Fruit fly (Drosophila melanogaster) ovary, adult (tissue): Measurements from ENCODE around the gene solo.

ENCODE experiments used
- CG17801 ChIP-seq: fragments of 200-800 bp; optimal IDR thresholded peaks from 2 replicates; lab custom pipeline; 2019; ENCODE audit warnings: missing biosample characterization, mild to moderate bottlenecking, missing genetic modification characterization, moderate library complexity; ENCODE audit not compliant: partially characterized antibody

solo gene

DNA sequence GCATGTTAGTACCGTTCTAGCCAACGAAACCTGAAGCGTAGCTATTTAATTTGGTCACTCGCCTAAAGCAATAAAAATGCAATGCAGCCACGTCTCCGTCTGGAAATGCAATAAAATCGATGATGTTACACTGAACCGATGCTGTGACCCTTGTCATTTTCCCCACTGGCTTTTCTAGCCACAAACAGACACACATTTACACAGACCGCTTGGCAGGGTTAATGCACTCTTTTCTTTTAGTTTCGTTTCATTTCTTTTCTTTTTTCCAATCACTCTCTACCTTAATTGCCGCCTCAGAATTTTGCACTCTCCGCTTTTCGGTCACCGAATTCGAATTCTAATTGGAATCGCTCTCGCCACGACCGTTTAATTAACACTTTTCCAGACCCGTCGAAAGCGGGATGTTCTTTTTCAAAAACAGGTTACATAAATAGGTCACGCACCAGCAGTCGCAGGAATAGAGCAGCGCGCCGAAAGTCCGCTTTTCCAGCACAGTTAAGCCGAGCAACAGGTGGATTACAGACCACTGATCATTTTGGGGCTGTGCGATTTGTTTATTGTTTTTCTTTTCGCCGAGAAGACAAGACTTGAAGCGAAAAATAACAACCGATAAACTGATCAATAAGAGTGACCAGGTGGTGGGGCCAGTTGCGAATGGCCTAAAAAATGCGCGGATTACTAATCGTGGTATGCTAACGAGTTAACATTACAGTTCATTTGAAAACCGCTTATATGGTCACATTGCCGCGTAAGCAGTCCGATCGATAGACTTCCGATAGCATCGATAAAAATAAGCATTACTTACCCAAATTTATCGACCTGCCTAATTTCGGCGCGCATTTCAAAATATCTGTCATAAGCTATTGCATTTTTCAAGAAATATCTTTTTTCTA is 4.0 kb upstream of the solo start, which contains the start of gene ck:
Gene ck (minus strand): TSS at position 638 of the 893 bp plus-strand sequence.
- no peak for TF ChIP-seq CG17801

DNA sequence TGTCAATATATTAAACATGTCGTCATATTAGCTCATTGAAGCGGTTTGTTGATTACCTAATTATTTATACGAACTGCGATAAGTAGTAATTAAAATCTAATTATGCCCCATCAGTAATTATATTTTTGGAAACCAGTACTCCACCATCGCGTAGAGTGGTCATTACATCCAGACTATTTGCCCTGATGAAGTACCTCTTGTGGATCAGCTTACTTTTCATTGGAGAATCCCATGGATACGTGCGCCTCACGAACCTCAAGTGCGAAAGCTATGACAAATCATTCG is 3.4 kb upstream of the solo start, which contains the start of gene CG33679:
Gene CG33679 (plus strand): TSS at position 186 of the 285 bp plus-strand sequence.
- TF ChIP-seq CG17801, result no peak

DNA sequence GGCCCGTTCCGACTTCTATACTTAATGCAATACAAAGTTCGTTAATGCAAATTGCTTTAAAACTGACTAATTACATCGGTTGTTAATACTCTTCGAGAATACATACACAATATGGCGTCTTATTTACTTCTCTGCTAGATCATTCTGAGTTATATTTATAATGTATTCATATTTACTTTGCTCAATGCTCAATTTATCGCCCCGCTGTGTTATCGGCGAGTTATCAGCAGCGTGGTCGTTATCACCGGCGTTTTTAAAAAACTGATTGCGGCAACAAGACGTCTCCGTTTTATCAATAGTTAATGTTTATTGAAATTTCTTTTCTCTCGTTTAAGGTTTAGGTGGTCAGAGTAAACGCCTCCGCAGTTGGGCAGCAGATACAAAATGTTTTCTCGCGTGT is 2.5 kb upstream of the solo start:
- no peak for TF ChIP-seq CG17801

DNA sequence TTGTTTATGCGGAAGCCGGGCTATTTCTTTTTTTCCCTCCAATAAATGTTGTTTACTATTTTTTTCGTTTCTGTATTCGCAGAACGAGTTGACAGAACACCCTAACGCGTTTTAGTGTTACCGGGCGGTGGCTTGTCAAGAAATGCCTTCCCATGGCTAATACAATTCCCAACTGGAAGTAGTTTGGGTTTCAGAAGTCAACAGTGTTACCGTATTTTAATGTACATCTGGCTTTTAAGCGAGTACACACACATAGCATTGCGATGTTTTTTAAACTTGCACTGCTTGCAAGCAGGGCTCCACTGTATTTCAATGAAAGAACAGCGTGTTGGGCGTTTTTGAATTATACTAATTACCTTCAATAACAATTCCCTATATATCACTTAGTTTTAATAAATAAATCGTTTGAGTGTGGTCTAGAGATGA is 863 bp upstream of the solo start, which contains the start of gene TfIIS:
Gene TfIIS (minus strand): TSS at position 178 of the 426 bp plus-strand sequence.
- no peak for TF ChIP-seq CG17801

DNA sequence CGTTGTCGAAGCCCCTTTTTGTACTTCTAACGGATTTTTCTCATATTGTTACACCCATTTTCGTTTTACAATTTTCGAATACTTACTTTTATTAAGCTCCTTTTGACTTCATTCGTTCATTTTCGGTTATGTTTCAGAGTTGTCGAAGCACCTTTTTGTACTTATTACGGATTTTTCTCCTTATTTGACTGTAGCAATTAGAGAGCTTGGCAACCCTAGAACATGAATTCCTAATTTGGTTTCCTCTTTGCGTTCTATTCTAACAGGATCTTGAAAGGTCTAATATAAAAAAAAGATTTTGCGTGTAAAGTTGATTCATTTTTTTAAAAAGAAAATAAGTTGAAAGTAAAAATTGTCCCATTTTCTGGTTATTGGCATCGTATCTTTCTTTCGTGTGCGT is 639 bp downstream of the solo start:
- TF ChIP-seq CG17801, result no peak

DNA sequence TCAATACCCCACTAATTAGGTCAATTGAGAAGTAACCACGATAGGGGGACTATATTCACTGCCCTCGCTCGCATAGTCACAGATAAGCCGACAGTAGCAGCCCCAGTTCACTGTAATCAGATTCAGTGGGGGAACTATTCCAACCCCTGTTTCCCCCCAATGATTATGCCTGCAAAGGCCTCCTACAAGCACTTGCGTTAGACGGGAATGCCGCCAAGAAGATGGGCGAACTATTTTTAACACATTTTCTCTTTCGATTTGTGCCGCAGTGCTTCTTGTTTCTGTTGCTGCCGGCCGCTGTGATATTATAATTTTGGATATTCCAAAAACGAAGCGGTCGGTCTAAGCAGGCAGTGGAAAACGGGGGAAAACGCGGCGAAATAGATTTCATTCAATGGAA is 4.2 kb downstream of the solo start:
- no peak for TF ChIP-seq CG17801

DNA sequence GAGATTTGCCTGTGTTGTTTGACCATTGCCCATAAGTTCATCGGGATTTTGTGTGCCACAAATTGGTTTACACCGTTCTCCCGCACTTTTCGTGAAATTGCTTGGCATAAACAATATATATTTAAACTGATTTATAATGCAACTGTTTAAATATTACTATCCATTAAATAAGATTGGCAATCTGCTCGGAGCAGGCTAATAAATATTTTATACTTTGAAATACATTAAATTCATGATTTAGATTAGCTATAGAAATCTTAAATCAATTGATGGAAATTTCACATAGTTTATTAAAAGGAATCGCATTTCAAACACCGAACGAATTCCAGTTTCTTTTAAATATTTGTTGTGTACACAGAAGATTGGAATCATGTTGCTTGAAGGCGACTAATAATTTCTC is 4.7 kb downstream of the solo start:
- TF ChIP-seq CG17801, result no peak

DNA sequence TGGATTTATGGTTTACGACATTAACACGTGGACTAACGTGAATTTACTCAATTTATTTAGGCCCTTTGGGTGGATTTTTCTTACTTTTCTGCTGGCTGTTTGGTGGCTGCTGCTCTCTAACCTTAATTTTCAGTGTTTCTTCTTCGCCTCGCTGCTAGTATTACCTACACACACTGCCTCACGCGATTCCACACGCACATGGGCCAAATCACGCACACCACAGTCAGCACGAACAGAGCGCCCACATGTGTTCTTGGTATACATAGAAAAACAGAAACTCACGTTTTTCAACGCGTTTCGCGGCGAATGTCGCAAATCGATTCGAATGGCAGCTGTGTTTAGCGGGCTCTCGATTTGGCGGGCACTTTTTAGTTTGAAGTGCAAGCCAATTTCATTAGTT is 6.4 kb downstream of the solo start:
- TF ChIP-seq CG17801, result peak; percentile 67

DNA sequence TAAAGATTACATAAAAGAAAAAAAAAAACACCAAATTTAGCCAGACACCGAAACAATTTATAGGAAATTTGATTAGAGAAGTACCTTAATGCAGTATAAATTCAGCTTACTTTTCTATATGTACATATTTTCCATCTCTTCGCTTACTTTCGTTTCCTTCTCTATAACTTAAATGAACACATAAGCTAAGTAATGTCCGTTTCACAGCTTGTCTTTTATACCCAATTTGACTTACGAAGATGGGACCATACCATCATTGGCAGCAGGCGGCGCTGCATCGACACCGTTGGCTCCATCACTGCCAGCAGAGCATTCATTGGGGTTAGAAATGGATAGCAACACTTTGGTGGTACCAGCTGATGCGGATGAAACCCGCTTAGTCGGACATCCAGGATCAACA is 8.8 kb downstream of the solo start, which contains the start of gene vig:
Gene vig (minus strand): TSS at position 101 of the 400 bp plus-strand sequence.
- TF ChIP-seq CG17801, result no peak

DNA sequence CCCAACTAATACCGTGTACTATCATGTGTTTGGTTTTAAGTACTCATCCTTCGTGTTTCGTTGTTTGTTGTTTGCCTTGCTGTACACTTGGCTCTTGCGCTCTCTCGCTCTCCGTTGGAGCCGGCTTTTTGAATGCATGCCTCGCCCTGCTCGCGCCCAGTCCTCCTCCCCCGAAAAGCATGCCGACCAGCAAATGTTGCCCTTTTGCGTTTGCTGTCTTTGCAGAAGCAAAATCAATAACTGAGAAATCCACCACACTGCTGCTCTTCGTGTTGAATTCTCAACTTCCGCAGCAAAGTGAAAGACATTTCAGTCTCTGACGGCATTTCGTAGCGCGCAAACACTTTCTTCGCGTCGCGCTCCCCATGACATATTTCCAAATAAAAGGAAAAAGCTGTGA is 13.0 kb downstream of the solo start, which contains the start of gene wwk:
Gene wwk (plus strand): TSS at position 312 of the 400 bp plus-strand sequence.
- no peak for TF ChIP-seq CG17801

DNA sequence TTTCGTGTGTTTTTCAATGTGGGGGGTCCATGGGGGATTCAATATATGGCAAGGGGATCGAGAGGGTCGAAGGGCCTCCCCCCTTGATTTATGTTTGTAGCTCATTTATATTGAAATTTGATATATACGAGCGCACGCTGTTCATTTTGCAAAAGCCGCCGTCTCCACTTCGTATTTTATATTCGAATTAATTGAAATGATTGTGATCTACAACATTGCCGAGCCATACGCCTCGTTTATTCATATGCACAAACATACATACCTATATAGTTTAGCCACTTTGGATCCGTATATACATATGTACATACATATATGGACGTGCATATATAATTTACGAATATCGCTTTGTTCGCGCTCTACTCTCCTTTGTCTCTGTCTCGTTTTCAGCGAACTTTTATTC is 44.6 kb downstream of the solo start:
- TF ChIP-seq CG17801, result no peak

DNA sequence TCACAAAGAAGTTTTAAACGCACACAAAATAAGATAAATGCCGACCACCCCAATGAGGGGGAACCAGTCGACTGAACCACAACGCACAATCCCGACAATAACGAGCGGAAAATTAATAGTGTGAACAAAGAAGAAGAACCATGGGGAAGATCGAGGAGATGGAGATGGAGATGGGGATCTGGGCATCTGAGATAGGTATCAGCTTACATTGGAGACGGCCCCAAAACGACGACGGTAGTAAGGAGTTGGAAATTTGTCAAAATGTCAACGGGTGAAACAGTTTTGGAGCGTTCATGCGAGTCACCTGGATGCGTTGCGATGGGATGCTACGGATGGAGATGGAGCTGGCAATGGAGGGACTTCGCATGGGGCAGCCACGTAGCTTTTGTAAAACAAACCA is 45.8 kb downstream of the solo start:
- no peak for TF ChIP-seq CG17801

DNA sequence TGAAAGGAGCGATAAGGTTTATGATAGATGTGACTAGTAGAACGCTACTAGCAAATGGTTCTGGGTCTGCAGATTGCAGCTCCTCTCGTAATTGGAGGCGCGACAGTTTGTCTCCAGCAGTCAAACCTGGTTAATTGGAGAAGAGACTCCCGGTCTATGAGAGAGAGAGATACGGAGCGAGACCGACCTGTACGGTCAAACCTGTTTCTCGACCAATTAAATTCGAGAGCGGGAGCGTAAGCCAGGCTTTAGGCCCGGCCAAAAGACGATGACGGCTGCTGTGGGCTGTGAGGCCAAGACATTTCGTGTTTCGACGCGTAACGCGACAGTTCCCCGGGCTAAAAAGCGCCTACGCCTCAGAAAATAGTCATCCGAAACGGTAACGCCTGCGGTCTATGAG is 47.7 kb downstream of the solo start, which contains the start of gene CG15269:
Gene CG15269 (plus strand): TSS at position 261 of the 400 bp plus-strand sequence.
- TF ChIP-seq CG17801, result no peak

DNA sequence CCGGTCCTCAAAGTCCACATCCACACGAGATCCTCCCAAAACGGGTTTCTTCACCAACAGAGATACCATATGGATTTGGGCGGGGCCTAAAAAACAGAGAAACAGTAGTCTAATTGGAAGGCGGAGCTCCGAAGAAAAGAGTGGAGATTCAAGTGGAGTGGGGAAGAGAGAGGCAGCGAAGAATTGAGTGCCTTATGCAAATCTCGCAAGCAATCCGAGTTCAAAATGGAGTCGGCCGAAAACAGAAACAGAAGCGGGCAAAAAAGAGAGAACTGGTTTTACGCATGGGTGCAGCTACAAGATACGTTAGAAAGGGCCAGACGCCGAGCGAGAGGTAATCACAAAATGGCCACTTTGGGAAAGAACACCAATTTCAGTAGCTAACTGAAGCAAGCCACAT is 49.8 kb downstream of the solo start:
- TF ChIP-seq CG17801, result no peak

DNA sequence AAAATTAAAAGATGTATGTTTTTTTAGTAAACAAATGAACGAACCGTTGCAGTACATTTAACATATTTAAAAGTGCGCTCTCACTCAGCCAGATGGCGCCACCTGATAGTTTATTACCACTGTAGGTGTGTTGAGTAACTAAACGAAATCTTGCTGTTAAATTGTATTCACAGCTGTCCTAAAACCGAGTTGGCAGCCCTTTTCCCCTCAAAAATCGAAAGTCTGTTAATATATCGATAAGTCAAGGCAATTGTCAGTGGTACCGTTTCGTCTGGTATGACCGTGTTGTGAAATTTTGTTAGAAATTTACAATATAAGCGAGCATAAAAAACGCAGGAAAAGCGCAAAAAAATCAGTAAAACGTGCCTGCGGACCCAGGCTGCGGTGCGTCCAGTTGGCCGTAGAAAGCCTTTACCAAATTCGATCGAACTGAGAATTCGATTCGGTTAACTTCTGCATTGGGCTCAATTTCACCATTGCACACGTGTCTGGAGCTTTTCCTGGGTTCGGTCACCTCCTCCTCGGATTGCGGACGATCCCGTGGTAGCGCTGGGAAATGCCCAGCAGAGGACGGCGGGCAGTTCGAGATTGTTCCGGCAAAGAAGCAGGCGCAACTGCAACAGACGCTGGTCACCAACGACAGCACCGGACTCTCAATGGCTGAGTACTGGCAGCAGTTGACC is 51.9 kb downstream of the solo start, which contains the start of gene stc:
Gene stc (plus strand): TSS at position 247 of the 683 bp plus-strand sequence.
- peak; percentile 17 for TF ChIP-seq CG17801

DNA sequence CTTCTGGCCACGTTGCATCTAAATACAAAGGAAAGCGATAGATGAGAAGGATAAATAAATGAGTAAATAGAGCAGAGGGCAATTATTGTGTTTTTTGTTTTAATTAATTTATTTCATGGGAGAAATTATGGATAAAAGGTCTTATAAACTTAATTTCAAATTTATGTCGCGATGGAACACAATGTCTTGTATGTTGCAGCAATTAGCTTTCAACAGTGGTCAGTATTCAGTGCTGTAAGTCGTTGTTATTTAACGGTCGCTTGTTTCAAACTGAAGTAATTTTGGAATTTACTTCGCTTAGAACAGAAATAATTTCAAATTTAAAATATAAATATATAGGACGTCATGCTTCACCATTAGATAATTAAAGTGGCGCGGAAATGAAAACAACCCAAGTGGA is 56.5 kb downstream of the solo start:
- TF ChIP-seq CG17801, result no peak

DNA sequence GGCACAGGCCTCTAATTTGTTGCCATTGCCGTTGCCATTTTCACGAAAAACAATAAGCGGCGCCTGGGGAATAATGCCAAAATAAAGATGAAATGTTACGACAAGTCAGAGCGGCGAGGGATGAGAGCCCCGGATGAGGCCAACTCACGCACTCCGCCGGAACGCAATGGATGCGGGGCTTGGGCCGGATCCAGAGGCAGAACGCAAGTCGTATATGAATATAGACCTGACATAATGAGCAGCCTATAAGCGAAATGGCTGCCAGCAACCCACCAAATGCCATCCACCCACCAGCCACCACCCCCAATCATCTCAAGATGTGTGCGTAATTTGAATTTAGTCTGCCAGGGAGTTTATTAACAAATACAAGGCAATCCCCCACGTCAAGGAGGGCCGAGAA is 57.1 kb downstream of the solo start:
- TF ChIP-seq CG17801, result no peak
